Worm (Caenorhabditis elegans) whole organism, young adult: ENCODE results near the gene B0244.6.
A peak's percentile ranks its signal among the peaks of the same experiment; 100 is the strongest.

Experiments
- B0019.2 ChIP-seq: fragments of 200-800 bp; sonication (Bioruptor generic); conservative IDR thresholded peaks from 2 replicates; pipeline ENCODE4 v1.3.6; 2022; ENCODE audit warnings: missing genetic modification reagents, missing genetic modification characterization, missing compliant biosample characterization
- B0035.1 ChIP-seq: sonication (generic microtip); optimal IDR thresholded peaks from 2 replicates; lab custom pipeline; 2016; ENCODE audit warnings: missing genetic modification characterization, mild to moderate bottlenecking, missing compliant biosample characterization, missing genotype, missing genetic modification reagents
- B0336.3 ChIP-seq: fragments of 200-800 bp; sonication (Bioruptor generic); IDR thresholded peaks from 2 replicates; pipeline ENCODE4 v1.3.6; 2022; ENCODE audit warnings: missing genetic modification characterization, missing compliant biosample characterization
- C06A6.2 ChIP-seq: fragments of 200-800 bp; sonication (Bioruptor generic); conservative IDR thresholded peaks from 2 replicates; pipeline ENCODE4 v1.3.6; 2022; ENCODE audit warnings: missing genetic modification characterization, missing compliant biosample characterization
- D2030.7 ChIP-seq: fragments of 200-800 bp; sonication (Bioruptor generic); IDR thresholded peaks from 2 replicates; pipeline ENCODE4 v1.3.6; 2022; ENCODE audit warnings: missing genetic modification reagents, missing genetic modification characterization, missing compliant biosample characterization
- F23B12.7 ChIP-seq: sonication (generic microtip); optimal IDR thresholded peaks from 2 replicates; lab custom pipeline; 2017; ENCODE audit warnings: missing genetic modification characterization, mild to moderate bottlenecking, missing compliant biosample characterization, antibody characterized with exemption, moderate library complexity; ENCODE audit not compliant: insufficient read depth
- F33H1.4 ChIP-seq: fragments of 200-800 bp; sonication (Bioruptor generic); IDR thresholded peaks from 2 replicates; pipeline ENCODE4 v1.3.6; 2022; ENCODE audit warnings: missing genetic modification reagents, missing genetic modification characterization, missing compliant biosample characterization
- F37B4.10 ChIP-seq: fragments of 200-800 bp; sonication (Bioruptor generic); IDR thresholded peaks from 2 replicates; pipeline ENCODE4 v1.3.6; 2022; ENCODE audit warnings: missing genetic modification characterization, missing compliant biosample characterization
- F57A8.1 ChIP-seq: fragments of 200-800 bp; sonication (Bioruptor generic); optimal IDR thresholded peaks from 2 replicates; lab custom pipeline; 2018; ENCODE audit warnings: mild to moderate bottlenecking, missing genetic modification characterization, moderate library complexity, missing compliant biosample characterization
- K11D2.4 ChIP-seq: fragments of 200-800 bp; sonication (Bioruptor generic); IDR thresholded peaks from 2 replicates; pipeline ENCODE4 v1.3.6; 2022; ENCODE audit warnings: missing genetic modification reagents, missing genetic modification characterization, missing compliant biosample characterization
- K12H6.12 ChIP-seq: fragments of 200-800 bp; sonication (Bioruptor generic); optimal IDR thresholded peaks from 2 replicates; lab custom pipeline; 2018; ENCODE audit warnings: mild to moderate bottlenecking, missing genetic modification characterization, missing compliant biosample characterization
- T07F8.4 ChIP-seq: sonication (generic microtip); optimal IDR thresholded peaks from 2 replicates; lab custom pipeline; 2016; ENCODE audit warnings: mild to moderate bottlenecking, missing genetic modification characterization, moderate library complexity, missing compliant biosample characterization
- T26A5.8 ChIP-seq: sonication (generic microtip); optimal IDR thresholded peaks from 2 replicates; lab custom pipeline; 2016; ENCODE audit warnings: missing genetic modification characterization, missing compliant biosample characterization
- Y53F4B.3 ChIP-seq: fragments of 200-800 bp; sonication (Bioruptor generic); IDR thresholded peaks from 2 replicates; pipeline ENCODE4 v1.3.6; 2022; ENCODE audit warnings: missing genetic modification reagents, missing genetic modification characterization, missing compliant biosample characterization
- Y53G8AR.9 ChIP-seq: fragments of 200-800 bp; sonication (Bioruptor generic); conservative IDR thresholded peaks from 2 replicates; pipeline ENCODE4 v1.3.6; 2022; ENCODE audit warnings: missing genetic modification reagents, missing genetic modification characterization, missing compliant biosample characterization
- Y95B8A.8 ChIP-seq: fragments of 200-800 bp; sonication (Bioruptor generic); IDR thresholded peaks from 2 replicates; pipeline ENCODE4 v1.3.6; 2022; ENCODE audit warnings: missing genetic modification reagents, missing genetic modification characterization, missing compliant biosample characterization
- ZK185.1 ChIP-seq: sonication (generic microtip); optimal IDR thresholded peaks from 2 replicates; lab custom pipeline; 2016; ENCODE audit warnings: mild to moderate bottlenecking, missing genetic modification characterization, missing compliant biosample characterization; ENCODE audit not compliant: poor library complexity, severe bottlenecking
- atf-7 ChIP-seq: sonication (generic microtip); optimal IDR thresholded peaks from 2 replicates; lab custom pipeline; 2017; ENCODE audit warnings: mild to moderate bottlenecking, missing genetic modification characterization, missing compliant biosample characterization
- attf-3 ChIP-seq: fragments of 200-800 bp; sonication (Bioruptor generic); conservative IDR thresholded peaks from 2 replicates; pipeline ENCODE4 v1.3.6; 2022; ENCODE audit warnings: missing genetic modification reagents, missing genetic modification characterization, missing compliant biosample characterization
- attf-5 ChIP-seq: fragments of 200-800 bp; sonication (Bioruptor generic); optimal IDR thresholded peaks from 2 replicates; lab custom pipeline; 2018; ENCODE audit warnings: mild to moderate bottlenecking, missing genetic modification characterization, missing compliant biosample characterization
- bed-2 ChIP-seq: fragments of 200-800 bp; sonication (Bioruptor generic); IDR thresholded peaks from 2 replicates; pipeline ENCODE4 v1.3.6; 2022; ENCODE audit warnings: missing genetic modification reagents, missing genetic modification characterization, missing compliant biosample characterization
- ccch-3 ChIP-seq: fragments of 200-800 bp; sonication (Bioruptor generic); optimal IDR thresholded peaks from 2 replicates; lab custom pipeline; 2018; ENCODE audit warnings: mild to moderate bottlenecking, missing genetic modification characterization, missing compliant biosample characterization
- cebp-1 ChIP-seq, 2 experiments: fragments of 200-800 bp in 1 of 2; sonication (Bioruptor generic) in 1 of 2; sonication (generic microtip) in 1 of 2; IDR thresholded peaks in 1 of 2; optimal IDR thresholded peaks in 1 of 2; 2 replicates each; pipeline versions ENCODE4 v1.3.6 to Lab custom; 2017 to 2022; ENCODE audit warnings: missing compliant biosample characterization in 2 of 2, missing genetic modification characterization in 2 of 2, mild to moderate bottlenecking in 1 of 2, missing genetic modification reagents in 1 of 2, moderate library complexity in 1 of 2
- cebp-2 ChIP-seq: fragments of 200-800 bp; sonication (Bioruptor generic); IDR thresholded peaks from 2 replicates; pipeline ENCODE4 v1.3.6; 2022; ENCODE audit warnings: missing genetic modification characterization, missing compliant biosample characterization
- ceh-40 ChIP-seq: fragments of 200-800 bp; sonication (Bioruptor generic); IDR thresholded peaks from 2 replicates; pipeline ENCODE4 v1.3.6; 2022; ENCODE audit warnings: missing genetic modification characterization, missing compliant biosample characterization
- ceh-58 ChIP-seq: fragments of 200-800 bp; sonication (Bioruptor generic); IDR thresholded peaks from 2 replicates; pipeline ENCODE4 v1.3.6; 2022; ENCODE audit warnings: missing genetic modification characterization, missing compliant biosample characterization
- ceh-91 ChIP-seq: fragments of 200-800 bp; sonication (Bioruptor generic); IDR thresholded peaks from 2 replicates; pipeline ENCODE4 v1.3.6; 2022; ENCODE audit warnings: missing genetic modification reagents, missing genetic modification characterization, missing compliant biosample characterization
- egrh-3 ChIP-seq: fragments of 200-800 bp; sonication (Bioruptor generic); IDR thresholded peaks from 2 replicates; pipeline ENCODE4 v1.3.6; 2022; ENCODE audit warnings: missing genetic modification reagents, missing genetic modification characterization, missing compliant biosample characterization
- ekl-4 ChIP-seq: fragments of 200-800 bp; sonication (Bioruptor generic); IDR thresholded peaks from 2 replicates; pipeline ENCODE4 v1.3.6; 2022; ENCODE audit warnings: missing genetic modification reagents, missing genetic modification characterization, missing compliant biosample characterization
- fkh-3 ChIP-seq: sonication (generic microtip); optimal IDR thresholded peaks from 2 replicates; lab custom pipeline; 2016; ENCODE audit warnings: mild to moderate bottlenecking, missing genetic modification characterization, missing compliant biosample characterization
- gei-17 ChIP-seq: fragments of 200-800 bp; sonication (Bioruptor generic); optimal IDR thresholded peaks from 2 replicates; lab custom pipeline; 2018; ENCODE audit warnings: mild to moderate bottlenecking, missing genetic modification characterization, missing compliant biosample characterization
- him-1 ChIP-seq: sonication (generic microtip); optimal IDR thresholded peaks from 2 replicates; lab custom pipeline; 2016; ENCODE audit warnings: missing genotype, missing genetic modification reagents, missing genetic modification characterization, missing compliant biosample characterization
- hlh-12 ChIP-seq: sonication (generic microtip); optimal IDR thresholded peaks from 2 replicates; lab custom pipeline; 2016; ENCODE audit warnings: missing genetic modification characterization, missing compliant biosample characterization
- hrde-1 ChIP-seq: sonication (generic microtip); optimal IDR thresholded peaks from 2 replicates; lab custom pipeline; 2016; ENCODE audit warnings: missing genetic modification characterization, mild to moderate bottlenecking, missing compliant biosample characterization, moderate library complexity, missing genotype, missing genetic modification reagents, borderline replicate concordance
- lin-26 ChIP-seq: fragments of 200-800 bp; sonication (Bioruptor generic); IDR thresholded peaks from 2 replicates; pipeline ENCODE4 v1.3.6; 2022; ENCODE audit warnings: missing genetic modification reagents, missing genetic modification characterization, missing compliant biosample characterization
- lsy-27 ChIP-seq: sonication (generic microtip); optimal IDR thresholded peaks from 2 replicates; lab custom pipeline; 2017; ENCODE audit warnings: missing genetic modification characterization, mild to moderate bottlenecking, missing compliant biosample characterization, antibody characterized with exemption, missing genotype, borderline replicate concordance; ENCODE audit not compliant: insufficient read depth
- madf-6 ChIP-seq: fragments of 200-800 bp; sonication (Bioruptor generic); IDR thresholded peaks from 2 replicates; pipeline ENCODE4 v1.3.6; 2022; ENCODE audit warnings: missing genetic modification reagents, missing genetic modification characterization, missing compliant biosample characterization
- nhr-80 ChIP-seq: sonication (generic microtip); optimal IDR thresholded peaks from 2 replicates; lab custom pipeline; 2016; ENCODE audit warnings: missing genetic modification characterization, missing compliant biosample characterization
- pbrm-1 ChIP-seq: fragments of 200-800 bp; sonication (Bioruptor generic); IDR thresholded peaks from 2 replicates; pipeline ENCODE4 v1.3.6; 2022; ENCODE audit warnings: missing genetic modification reagents, missing genetic modification characterization, missing compliant biosample characterization
- sdz-38 ChIP-seq: sonication (generic microtip); optimal IDR thresholded peaks from 2 replicates; lab custom pipeline; 2016; ENCODE audit warnings: missing genotype, missing genetic modification characterization, missing compliant biosample characterization
- snpc-1.1 ChIP-seq: sonication (generic microtip); optimal IDR thresholded peaks from 2 replicates; lab custom pipeline; 2017; ENCODE audit warnings: missing genetic modification characterization, mild to moderate bottlenecking, missing compliant biosample characterization, antibody characterized with exemption, moderate library complexity, missing genotype, missing genetic modification reagents; ENCODE audit not compliant: insufficient read depth
- snpc-1.3 ChIP-seq: sonication (generic microtip); optimal IDR thresholded peaks from 2 replicates; lab custom pipeline; 2017; ENCODE audit warnings: missing genetic modification characterization, mild to moderate bottlenecking, missing compliant biosample characterization, antibody characterized with exemption, moderate library complexity, missing genotype, missing genetic modification reagents; ENCODE audit not compliant: insufficient read depth
- snpc-3.4 ChIP-seq: sonication (generic microtip); optimal IDR thresholded peaks from 2 replicates; lab custom pipeline; 2017; ENCODE audit warnings: missing genetic modification characterization, mild to moderate bottlenecking, missing compliant biosample characterization, antibody characterized with exemption, moderate library complexity, missing genotype, missing genetic modification reagents
- somi-1 ChIP-seq: fragments of 200-800 bp; sonication (Bioruptor generic); optimal IDR thresholded peaks from 2 replicates; lab custom pipeline; 2018; ENCODE audit warnings: mild to moderate bottlenecking, missing genetic modification characterization, missing compliant biosample characterization
- tlf-1 ChIP-seq: fragments of 200-800 bp; sonication (Bioruptor generic); optimal IDR thresholded peaks from 2 replicates; lab custom pipeline; 2018; ENCODE audit warnings: mild to moderate bottlenecking, missing genetic modification characterization, missing compliant biosample characterization
- ztf-25 ChIP-seq: fragments of 200-800 bp; sonication (Bioruptor generic); IDR thresholded peaks from 2 replicates; pipeline ENCODE4 v1.3.6; 2022; ENCODE audit warnings: missing genetic modification reagents, missing genetic modification characterization, missing compliant biosample characterization

B0244.6 gene

DNA sequence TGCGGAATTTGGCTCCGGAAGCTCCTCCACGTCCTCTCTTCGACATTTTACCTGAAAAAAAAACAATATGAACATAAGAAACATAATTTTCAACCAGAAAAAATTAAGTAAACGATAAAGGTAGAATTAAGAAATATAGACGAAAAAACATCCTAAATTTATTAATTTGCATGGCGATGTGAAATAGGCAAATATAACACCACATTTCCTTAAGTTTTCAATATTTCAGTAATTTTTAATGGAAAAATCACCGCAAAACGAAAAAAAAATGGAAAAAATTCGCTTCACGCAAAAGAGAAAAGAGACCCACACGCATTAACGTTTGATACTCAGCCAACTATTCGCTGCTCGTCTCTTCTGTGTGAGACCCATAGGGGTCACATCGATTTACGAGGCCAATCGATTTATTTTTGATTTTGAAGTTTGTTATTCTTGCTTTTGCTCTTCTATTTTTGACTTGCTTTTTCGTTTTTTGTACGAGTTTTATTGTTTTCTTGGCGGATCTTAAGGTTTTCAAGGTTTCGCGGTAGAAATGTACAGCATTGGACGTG, 31.7 kb upstream of the B0244.6 start, which contains the start of gene rpl-23 (continued):
- TF ChIP-seq bed-2 (GFP tag; lab: Robert Waterston, UW) (no peak), snpc-1.1 (tag; lab: Kevin White, UChicago) (peak; percentile 54), ekl-4 (GFP tag; lab: Robert Waterston, UW) (peak; percentile 67; the same call in 1 of the 2 replicates), madf-6 (GFP tag; lab: Robert Waterston, UW) (peak; percentile 80), F33H1.4 (GFP tag; lab: Robert Waterston, UW) (peak; percentile 98), ZK185.1 (tag; lab: Kevin White, UChicago) (peak; percentile 81), attf-3 (GFP tag; lab: Robert Waterston, UW) (peak; percentile 57), ccch-3 (GFP tag; lab: Kevin White, UChicago) (no peak), ceh-91 (GFP tag; lab: Robert Waterston, UW) (peak; percentile 68), Y53F4B.3 (no peak), pbrm-1 (GFP tag; lab: Robert Waterston, UW) (peak; percentile 67), nhr-80 (tag; lab: Kevin White, UChicago) (peak; percentile 5), F57A8.1 (GFP tag; lab: Kevin White, UChicago) (no peak), ceh-58 (GFP tag; lab: Robert Waterston, UW) (no peak), ztf-25 (no peak), lin-26 (GFP tag; lab: Robert Waterston, UW) (no peak), hrde-1 (tag; lab: Kevin White, UChicago) (no peak), D2030.7 (peak; percentile 77), fkh-3 (tag; lab: Kevin White, UChicago) (no peak), egrh-3 (GFP tag; lab: Robert Waterston, UW) (no peak), B0336.3 (no peak), F23B12.7 (peak; percentile 92), tlf-1 (GFP tag; lab: Kevin White, UChicago) (peak; percentile 67), somi-1 (no peak), B0019.2 (peak; percentile 48; the same call in 1 of the 2 replicates), sdz-38 (tag; lab: Kevin White, UChicago) (no peak), T26A5.8 (no peak), Y53G8AR.9 (GFP tag; lab: Robert Waterston, UW) (peak; percentile 85), Y95B8A.8 (peak; percentile 74; the same call in 1 of the 2 replicates), hlh-12 (no peak), lsy-27 (tag; lab: Kevin White, UChicago) (peak; percentile 53), attf-5 (GFP tag; lab: Kevin White, UChicago) (peak; percentile 91), gei-17 (no peak), T07F8.4 (no peak), K12H6.12 (tag; lab: Kevin White, UChicago) (peak; percentile 59), K11D2.4 (GFP tag; lab: Robert Waterston, UW) (peak; percentile 35; the same call in 1 of the 2 replicates), snpc-1.3 (peak; percentile 78), cebp-1 (GFP tag; IDR thresholded peaks at IDR 0.05; lab: Robert Waterston, UW) (no peak; the same call in 1 of the 2 replicates), cebp-1 (tag; optimal IDR thresholded peaks at IDR 0.05; lab: Kevin White, UChicago) (peak; percentile 68), atf-7 (tag; lab: Kevin White, UChicago) (no peak), snpc-3.4 (tag; lab: Kevin White, UChicago) (peak; percentile 87), him-1 (no peak), ceh-40 (no peak), C06A6.2 (GFP tag; lab: Robert Waterston, UW) (0 out of 2 replicates have a peak, but pooled peaks have one; percentile 19), F37B4.10 (GFP tag; lab: Robert Waterston, UW) (no peak), B0035.1 (no peak), cebp-2 (GFP tag; lab: Robert Waterston, UW) (no peak)
